Worm (Caenorhabditis elegans): ENCODE measurements around the gene rle-1.

rle-1 gene

DNA sequence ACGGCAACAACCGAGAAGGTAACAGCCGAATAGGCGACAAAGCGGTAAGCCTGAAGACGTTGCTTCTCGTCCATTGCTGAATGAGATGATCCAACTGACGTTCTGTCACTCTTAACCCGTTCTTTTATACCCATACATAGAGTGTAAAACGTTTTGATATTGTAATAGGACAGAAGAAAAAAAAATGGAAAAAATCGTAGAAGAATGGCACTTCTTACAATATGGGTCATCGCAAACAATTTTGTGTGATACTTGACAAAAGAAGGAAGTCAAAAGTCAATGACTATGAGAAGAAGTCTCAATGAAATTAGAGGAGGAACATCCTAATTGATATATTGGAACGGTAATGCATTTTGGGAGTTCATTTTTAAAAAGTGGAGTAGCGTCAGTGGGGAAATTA lies 47.1 kb downstream of the rle-1 start, which contains the start of gene col-92:
Gene col-92, minus strand, starts transcription at position 101 of the 400 bp plus-strand sequence.
- TF ChIP-seq ceh-36 (tag; optimal IDR thresholded peaks at IDR 0.05) = no peak
- TF ChIP-seq sea-1 (GFP tag; conservative IDR thresholded peaks at IDR 0.05) = no peak
- TF ChIP-seq B0310.2 (tag; optimal IDR thresholded peaks at IDR 0.05) = no peak
- TF ChIP-seq ceh-13 (GFP tag; optimal IDR thresholded peaks at IDR 0.05) = no peak
- no peak for TF ChIP-seq scrt-1 (GFP tag; IDR thresholded peaks at IDR 0.05)
- no peak for TF ChIP-seq F13C5.2 (tag; optimal IDR thresholded peaks at IDR 0.05)
- no peak for TF ChIP-seq tbx-11 (GFP tag; IDR thresholded peaks at IDR 0.05)
- no peak for TF ChIP-seq ama-1 (optimal IDR thresholded peaks at IDR 0.05)
- no peak for TF ChIP-seq tbx-37 (GFP tag; conservative IDR thresholded peaks at IDR 0.05)
- no peak for TF ChIP-seq flt-1 (GFP tag; IDR thresholded peaks at IDR 0.05)

DNA sequence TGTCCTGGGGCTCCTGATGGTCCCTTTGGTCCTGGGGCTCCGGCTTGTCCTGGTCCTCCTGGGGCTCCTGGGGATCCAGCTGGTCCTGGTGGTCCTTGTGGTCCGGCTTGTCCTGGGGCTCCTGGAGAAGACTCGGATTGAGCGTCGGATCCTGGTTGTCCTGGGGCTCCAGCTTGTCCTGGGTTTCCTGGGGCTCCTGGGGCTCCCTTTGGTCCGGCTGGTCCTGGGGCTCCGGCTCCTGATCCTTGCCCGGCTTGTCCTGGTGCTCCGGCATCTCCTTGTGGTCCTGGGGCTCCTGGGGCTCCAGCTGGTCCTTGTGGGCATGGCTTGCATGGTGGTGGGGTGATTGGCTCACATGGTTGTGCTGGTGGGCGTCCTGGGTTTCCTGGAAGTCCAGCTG lies 48.7 kb downstream of the rle-1 start:
- TF ChIP-seq scrt-1 (GFP tag; IDR thresholded peaks at IDR 0.05) (0 out of 2 replicates have a peak, but pooled peaks have one; percentile 30), sea-1 (GFP tag; conservative IDR thresholded peaks at IDR 0.05) (0 out of 2 replicates have a peak, but pooled peaks have one; percentile 15)

DNA sequence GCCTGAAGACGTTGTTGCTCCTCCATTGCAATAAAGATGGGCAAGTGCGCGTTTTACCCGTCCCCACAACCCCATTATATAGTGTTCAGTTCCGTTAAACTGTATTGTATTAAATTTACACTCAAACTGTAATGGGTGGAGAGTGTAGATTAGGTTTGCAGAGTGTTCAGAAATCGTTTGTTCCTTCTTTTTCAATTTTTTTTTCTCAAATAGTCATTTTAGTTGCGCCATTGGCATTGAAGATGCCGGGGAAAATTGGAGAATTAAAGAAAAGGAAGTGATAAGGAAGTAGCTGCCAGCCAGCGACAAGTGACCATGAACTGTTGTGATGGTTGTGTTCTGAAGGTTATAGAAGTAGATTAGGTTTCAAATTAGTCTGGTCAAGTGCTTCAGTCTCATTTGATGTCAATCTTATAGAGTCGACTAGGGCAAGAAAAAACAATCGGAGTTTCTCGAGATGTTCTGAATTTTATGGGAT lies 49.6 kb downstream of the rle-1 start, which contains the start of gene col-93:
Gene col-93, minus strand, starts transcription at position 51 of the 478 bp plus-strand sequence.
- TF ChIP-seq ama-1 (optimal IDR thresholded peaks at IDR 0.05) (no peak), B0310.2 (tag; optimal IDR thresholded peaks at IDR 0.05) (no peak), F13C5.2 (tag; optimal IDR thresholded peaks at IDR 0.05) (no peak), ceh-36 (tag; optimal IDR thresholded peaks at IDR 0.05) (no peak), hmbx-1 (tag; optimal IDR thresholded peaks at IDR 0.05) (no peak), ets-7 (tag; optimal IDR thresholded peaks at IDR 0.05) (no peak), scrt-1 (GFP tag; IDR thresholded peaks at IDR 0.05) (no peak), sea-1 (GFP tag; conservative IDR thresholded peaks at IDR 0.05) (no peak), hmg-4 (GFP tag; optimal IDR thresholded peaks at IDR 0.05) (no peak), flt-1 (GFP tag; IDR thresholded peaks at IDR 0.05) (no peak), tbx-11 (GFP tag; IDR thresholded peaks at IDR 0.05) (no peak), hnd-1 (tag; optimal IDR thresholded peaks at IDR 0.05) (no peak), tbx-37 (GFP tag; conservative IDR thresholded peaks at IDR 0.05) (no peak), tra-4 (tag; optimal IDR thresholded peaks at IDR 0.05) (no peak), pes-1 (GFP tag; IDR thresholded peaks at IDR 0.05) (no peak), ceh-13 (GFP tag; optimal IDR thresholded peaks at IDR 0.05) (no peak)

DNA sequence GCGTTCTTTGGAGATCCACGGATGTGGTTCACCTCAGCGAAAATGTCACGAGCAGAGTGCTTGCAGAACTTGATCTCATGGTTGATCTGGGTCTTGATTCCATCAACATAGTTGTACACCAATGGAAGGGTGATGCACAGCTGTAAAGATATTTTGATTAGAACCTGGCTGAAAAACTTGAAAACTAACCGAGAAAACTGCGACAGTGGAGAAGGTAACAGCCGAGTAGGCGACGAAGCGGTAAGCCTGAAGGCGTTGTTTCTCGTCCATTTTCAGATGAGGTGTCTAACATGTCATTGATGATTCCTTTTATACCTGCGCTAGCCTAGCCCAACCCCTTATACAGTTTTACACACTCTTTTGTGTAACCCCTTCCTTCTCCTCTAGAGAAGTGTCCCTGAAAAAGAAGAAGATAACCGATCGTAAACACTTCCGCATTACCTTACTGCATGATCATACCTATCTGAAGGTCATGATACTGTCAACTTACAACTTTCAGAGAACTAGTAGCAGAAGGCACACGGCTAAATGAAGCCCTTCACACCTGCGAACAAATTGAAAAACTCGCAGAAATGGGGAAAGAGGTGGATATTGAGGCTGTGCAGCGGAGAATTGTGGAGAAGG lies 51.6 kb downstream of the rle-1 start, which contains the start of gene col-94:
Gene col-94, minus strand, starts transcription at position 313 of the 624 bp plus-strand sequence.
- TF ChIP-seq aly-1 (tag; optimal IDR thresholded peaks at IDR 0.05) = no peak
- TF ChIP-seq flt-1 (GFP tag; IDR thresholded peaks at IDR 0.05) = no peak
- TF ChIP-seq tra-4 (tag; optimal IDR thresholded peaks at IDR 0.05) = no peak
- no peak for TF ChIP-seq pes-1 (GFP tag; IDR thresholded peaks at IDR 0.05)
- TF ChIP-seq tbx-37 (GFP tag; conservative IDR thresholded peaks at IDR 0.05) = no peak
- no peak for TF ChIP-seq hnd-1 (tag; optimal IDR thresholded peaks at IDR 0.05)

DNA sequence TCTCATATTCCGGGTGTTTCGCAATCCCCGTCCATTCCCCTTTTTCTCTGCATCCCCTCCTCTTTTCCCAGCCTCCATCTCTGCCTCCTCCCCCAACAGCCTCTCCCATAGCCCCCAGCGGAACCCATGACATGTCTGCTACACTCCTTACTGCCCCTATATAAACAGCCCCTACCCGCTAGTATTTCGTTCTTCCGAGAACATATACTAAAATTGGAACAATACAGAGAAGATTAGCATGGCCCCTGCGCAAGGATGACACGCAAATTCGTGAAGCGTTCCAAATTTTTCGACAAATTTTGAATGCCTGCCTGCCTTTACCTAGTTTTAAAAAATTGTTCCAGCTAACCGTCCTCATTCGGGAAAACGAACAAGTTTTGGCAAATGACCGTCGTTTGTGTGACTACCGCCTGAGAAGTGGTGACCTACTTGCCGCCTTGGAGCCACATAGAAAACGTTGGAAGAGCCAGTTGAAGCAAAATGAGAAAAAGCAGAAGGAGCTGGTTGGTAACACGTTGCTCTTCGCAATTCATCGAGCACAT lies 53.5 kb downstream of the rle-1 start:
- TF ChIP-seq tbx-37 (GFP tag; conservative IDR thresholded peaks at IDR 0.05) (peak; percentile 89), sea-1 (GFP tag; conservative IDR thresholded peaks at IDR 0.05) (peak; percentile 95), hmg-4 (GFP tag; optimal IDR thresholded peaks at IDR 0.05) (peak; percentile 99), B0310.2 (tag; optimal IDR thresholded peaks at IDR 0.05) (peak; percentile 94), hnd-1 (tag; optimal IDR thresholded peaks at IDR 0.05) (peak; percentile 82), F13C5.2 (tag; optimal IDR thresholded peaks at IDR 0.05) (peak; percentile 97), flt-1 (GFP tag; IDR thresholded peaks at IDR 0.05) (peak; percentile 86), tra-4 (tag; optimal IDR thresholded peaks at IDR 0.05) (peak; percentile 90), hmbx-1 (tag; optimal IDR thresholded peaks at IDR 0.05) (peak; percentile 84), tbx-11 (GFP tag; IDR thresholded peaks at IDR 0.05) (peak; percentile 94), aly-1 (tag; optimal IDR thresholded peaks at IDR 0.05) (peak; percentile 96), scrt-1 (GFP tag; IDR thresholded peaks at IDR 0.05) (peak; percentile 96), ets-7 (tag; optimal IDR thresholded peaks at IDR 0.05) (peak; percentile 84), pes-1 (GFP tag; IDR thresholded peaks at IDR 0.05) (peak; percentile 93), ama-1 (optimal IDR thresholded peaks at IDR 0.05) (no peak), ceh-13 (GFP tag; optimal IDR thresholded peaks at IDR 0.05) (peak; percentile 87), ceh-36 (tag; optimal IDR thresholded peaks at IDR 0.05) (peak; percentile 93)

DNA sequence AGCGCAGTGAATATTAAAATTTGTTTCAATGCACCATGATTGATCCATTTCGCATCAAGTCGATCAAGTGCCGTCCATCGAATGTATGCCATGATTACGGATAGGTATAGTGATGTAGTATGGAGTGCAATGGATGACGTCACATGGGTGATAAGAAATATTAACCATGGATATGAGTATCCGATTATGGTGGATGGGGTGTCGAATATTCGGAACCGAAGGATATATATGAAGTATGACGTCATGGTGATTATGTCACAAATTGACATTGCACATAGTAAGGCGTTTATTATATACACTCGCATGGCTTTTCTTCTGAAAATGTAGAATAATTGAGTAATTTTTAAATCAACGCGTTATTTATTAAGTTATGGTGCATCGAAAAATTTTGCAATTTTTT lies 58.0 kb downstream of the rle-1 start:
- no peak for TF ChIP-seq hmg-4 (GFP tag; optimal IDR thresholded peaks at IDR 0.05)
- no peak for TF ChIP-seq hnd-1 (tag; optimal IDR thresholded peaks at IDR 0.05)
- no peak for TF ChIP-seq ets-7 (tag; optimal IDR thresholded peaks at IDR 0.05)
- no peak for TF ChIP-seq ceh-13 (GFP tag; optimal IDR thresholded peaks at IDR 0.05)
- no peak for TF ChIP-seq scrt-1 (GFP tag; IDR thresholded peaks at IDR 0.05)
- TF ChIP-seq ceh-36 (tag; optimal IDR thresholded peaks at IDR 0.05) = no peak
- no peak for TF ChIP-seq F13C5.2 (tag; optimal IDR thresholded peaks at IDR 0.05)
- TF ChIP-seq aly-1 (tag; optimal IDR thresholded peaks at IDR 0.05) = no peak
- TF ChIP-seq hmbx-1 (tag; optimal IDR thresholded peaks at IDR 0.05) = no peak
- TF ChIP-seq B0310.2 (tag; optimal IDR thresholded peaks at IDR 0.05) = no peak
- TF ChIP-seq ama-1 (optimal IDR thresholded peaks at IDR 0.05) = no peak
- no peak for TF ChIP-seq flt-1 (GFP tag; IDR thresholded peaks at IDR 0.05)
- TF ChIP-seq pes-1 (GFP tag; IDR thresholded peaks at IDR 0.05) = no peak
- TF ChIP-seq tbx-37 (GFP tag; conservative IDR thresholded peaks at IDR 0.05) = no peak
- no peak for TF ChIP-seq tbx-11 (GFP tag; IDR thresholded peaks at IDR 0.05)
- TF ChIP-seq tra-4 (tag; optimal IDR thresholded peaks at IDR 0.05) = no peak
- TF ChIP-seq sea-1 (GFP tag; conservative IDR thresholded peaks at IDR 0.05) = no peak

DNA sequence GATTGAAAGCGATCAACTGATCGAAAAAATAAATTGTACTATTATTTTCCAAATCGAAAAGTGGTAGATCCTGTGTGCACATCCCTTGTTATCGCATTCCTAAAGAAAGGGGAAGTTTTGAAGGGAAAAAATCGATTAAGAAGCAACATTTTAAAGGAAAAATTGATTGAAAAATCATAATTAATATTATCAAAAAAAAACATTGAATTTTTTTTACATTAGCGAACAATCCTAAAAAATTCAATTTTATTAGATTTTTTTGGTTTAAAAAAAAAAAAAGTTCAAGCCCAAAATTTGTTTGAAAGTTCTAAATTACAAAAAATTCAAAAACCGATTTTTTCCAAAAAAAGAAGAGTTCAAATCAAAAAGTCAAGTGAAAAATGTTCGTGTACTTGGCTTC lies 59.1 kb downstream of the rle-1 start, which contains the start of gene dmsr-5:
Gene dmsr-5, minus strand, starts transcription at position 101 of the 400 bp plus-strand sequence.
- TF ChIP-seq ceh-36 (tag; optimal IDR thresholded peaks at IDR 0.05) (no peak), ceh-13 (GFP tag; optimal IDR thresholded peaks at IDR 0.05) (no peak), pes-1 (GFP tag; IDR thresholded peaks at IDR 0.05) (no peak), ama-1 (optimal IDR thresholded peaks at IDR 0.05) (no peak), aly-1 (tag; optimal IDR thresholded peaks at IDR 0.05) (no peak), tra-4 (tag; optimal IDR thresholded peaks at IDR 0.05) (no peak)

Data from whole organism, early embryonic.